Fruit fly (Drosophila melanogaster) whole organism, embryonic: ENCODE results near the gene CstF50.
A peak's percentile ranks its signal among the peaks of the same experiment; 100 is the strongest.

Experiments
- Aef1 ChIP-seq: fragments of 200-800 bp; sonication (Bioruptor generic); IDR thresholded peaks from 3 replicates; pipeline ENCODE4 v1.3.6; 2022; ENCODE audit warnings: missing biosample characterization, missing genetic modification characterization
- B-H1 ChIP-seq: fragments of 200-800 bp; sonication (Bioruptor generic); IDR thresholded peaks from 3 replicates; pipeline ENCODE4 v1.3.6; 2022; ENCODE audit warnings: missing biosample characterization, missing genetic modification characterization
- Blimp-1 ChIP-seq: fragments of 200-800 bp; sonication (Bioruptor generic); optimal IDR thresholded peaks from 3 replicates; lab custom pipeline; 2018; ENCODE audit warnings: missing biosample characterization, missing genetic modification characterization, mild to moderate bottlenecking, moderate library complexity, missing genetic modification reagents
- CG10431 ChIP-seq: fragments of 200-800 bp; sonication (Bioruptor generic); optimal IDR thresholded peaks from 3 replicates; lab custom pipeline; 2018; ENCODE audit warnings: missing biosample characterization, mild to moderate bottlenecking, missing genetic modification characterization
- CG17328 ChIP-seq: fragments of 200-800 bp; sonication (Bioruptor generic); IDR thresholded peaks from 2 replicates; pipeline ENCODE4 v1.3.6; 2022; ENCODE audit warnings: missing biosample characterization, missing genetic modification characterization
- CG2712 ChIP-seq: fragments of 200-800 bp; optimal IDR thresholded peaks from 3 replicates; lab custom pipeline; 2019; ENCODE audit warnings: missing biosample characterization, mild to moderate bottlenecking, missing genetic modification characterization, moderate library complexity
- CG3281 ChIP-seq: fragments of 200-800 bp; sonication (Bioruptor generic); optimal IDR thresholded peaks from 3 replicates; lab custom pipeline; 2017; ENCODE audit warnings: missing biosample characterization, mild to moderate bottlenecking, missing genetic modification characterization
- CG33557 ChIP-seq: fragments of 200-800 bp; sonication (Bioruptor generic); optimal IDR thresholded peaks from 2 replicates; lab custom pipeline; 2019; ENCODE audit warnings: missing biosample characterization, mild to moderate bottlenecking, missing genetic modification characterization, moderate library complexity
- CG34422 ChIP-seq: fragments of 200-800 bp; sonication (Bioruptor generic); IDR thresholded peaks from 3 replicates; pipeline ENCODE4 v1.3.6; 2022; ENCODE audit warnings: missing biosample characterization, missing genetic modification characterization
- CG3838 ChIP-seq: fragments of 200-800 bp; sonication (Bioruptor generic); optimal IDR thresholded peaks from 3 replicates; lab custom pipeline; 2016; ENCODE audit warnings: missing biosample characterization, missing genetic modification characterization
- CG43689 ChIP-seq: fragments of 200-800 bp; sonication (Bioruptor generic); IDR thresholded peaks from 2 replicates; pipeline ENCODE4 v1.3.6; 2022; ENCODE audit warnings: missing biosample characterization, missing genetic modification characterization
- CG6791 ChIP-seq: fragments of 200-800 bp; sonication (Bioruptor generic); IDR thresholded peaks from 3 replicates; pipeline ENCODE4 v1.3.6; 2022; ENCODE audit warnings: missing biosample characterization, missing genetic modification characterization; ENCODE audit not compliant: partially characterized antibody
- CG7357 ChIP-seq: fragments of 200-800 bp; sonication (Bioruptor generic); IDR thresholded peaks from 3 replicates; pipeline ENCODE4 v1.3.6; 2022; ENCODE audit warnings: missing biosample characterization, missing genetic modification characterization
- Dek ChIP-seq: fragments of 200-800 bp; sonication (Bioruptor generic); optimal IDR thresholded peaks from 3 replicates; lab custom pipeline; 2019; ENCODE audit warnings: missing biosample characterization, mild to moderate bottlenecking, missing genetic modification characterization, moderate library complexity
- Ets65A ChIP-seq: fragments of 200-800 bp; sonication (Bioruptor generic); peaks from one replicate; lab custom pipeline; 2016; ENCODE audit warnings: missing biosample characterization, missing genetic modification characterization
- HLH54F ChIP-seq: fragments of 200-800 bp; sonication (Bioruptor generic); optimal IDR thresholded peaks from 3 replicates; lab custom pipeline; 2016; ENCODE audit warnings: missing biosample characterization, missing genetic modification characterization
- HmgD ChIP-seq: fragments of 200-800 bp; sonication (Bioruptor generic); optimal IDR thresholded peaks from 3 replicates; lab custom pipeline; 2016; ENCODE audit warnings: missing biosample characterization, missing genetic modification characterization
- PHDP ChIP-seq: fragments of 200-800 bp; sonication (Bioruptor generic); optimal IDR thresholded peaks from 3 replicates; lab custom pipeline; 2018; ENCODE audit warnings: missing biosample characterization, mild to moderate bottlenecking, missing genetic modification characterization, moderate library complexity
- Xbp1 ChIP-seq: fragments of 200-800 bp; sonication (Bioruptor generic); optimal IDR thresholded peaks from 3 replicates; lab custom pipeline; 2016; ENCODE audit warnings: missing biosample characterization, mild to moderate bottlenecking, missing genetic modification characterization
- ab ChIP-seq: fragments of 200-800 bp; sonication (Bioruptor generic); optimal IDR thresholded peaks from 2 replicates; lab custom pipeline; 2016; ENCODE audit warnings: missing biosample characterization, missing genetic modification characterization
- az2 ChIP-seq: fragments of 200-800 bp; sonication (Bioruptor generic); optimal IDR thresholded peaks from 3 replicates; lab custom pipeline; 2016; ENCODE audit warnings: missing biosample characterization, missing genetic modification characterization
- bbx ChIP-seq: fragments of 200-800 bp; sonication (Bioruptor generic); IDR thresholded peaks from 2 replicates; pipeline ENCODE4 v1.3.6; 2022; ENCODE audit warnings: missing biosample characterization, missing genetic modification characterization; ENCODE audit not compliant: partially characterized antibody
- bowl ChIP-seq: fragments of 200-800 bp; sonication (Bioruptor generic); IDR thresholded peaks from 2 replicates; pipeline ENCODE4 v1.3.6; 2022; ENCODE audit warnings: missing biosample characterization, missing genetic modification characterization
- chinmo ChIP-seq: fragments of 200-800 bp; sonication (Bioruptor generic); IDR thresholded peaks from 4 replicates; pipeline ENCODE4 v1.3.6; 2022; ENCODE audit warnings: missing biosample characterization, missing genetic modification characterization; ENCODE audit not compliant: partially characterized antibody
- ci ChIP-seq: fragments of 200-800 bp; sonication (Bioruptor generic); IDR thresholded peaks from 3 replicates; pipeline ENCODE4 v1.3.6; 2022; ENCODE audit warnings: missing biosample characterization, missing genetic modification characterization
- da ChIP-seq: fragments of 200-800 bp; sonication (Bioruptor generic); optimal IDR thresholded peaks from 2 replicates; lab custom pipeline; 2016; ENCODE audit warnings: missing biosample characterization, missing genetic modification characterization
- disco-r ChIP-seq: fragments of 200-800 bp; sonication (Bioruptor generic); optimal IDR thresholded peaks from 2 replicates; lab custom pipeline; 2016; ENCODE audit warnings: missing biosample characterization, missing genetic modification characterization
- dm ChIP-seq: fragments of 200-800 bp; sonication (Bioruptor generic); optimal IDR thresholded peaks from 3 replicates; lab custom pipeline; 2016; ENCODE audit warnings: missing biosample characterization, missing genetic modification characterization
- dysf ChIP-seq: fragments of 200-800 bp; sonication (Bioruptor generic); IDR thresholded peaks from 3 replicates; pipeline ENCODE4 v1.3.6; 2022; ENCODE audit warnings: missing biosample characterization, missing genetic modification characterization
- eve ChIP-seq, 2 experiments: fragments of >200 bp; optimal IDR thresholded peaks; 2 replicates each; lab custom pipeline; 2017; ENCODE audit warnings: missing biosample characterization in 2 of 2, missing genetic modification characterization in 2 of 2
- fd3F ChIP-seq: fragments of 200-800 bp; sonication (Bioruptor generic); optimal IDR thresholded peaks from 2 replicates; lab custom pipeline; 2018; ENCODE audit warnings: missing biosample characterization, mild to moderate bottlenecking, missing genetic modification characterization, moderate library complexity
- gem ChIP-seq: fragments of 200-800 bp; sonication (Bioruptor generic); optimal IDR thresholded peaks from 2 replicates; lab custom pipeline; 2019; ENCODE audit warnings: missing biosample characterization, mild to moderate bottlenecking, missing genetic modification characterization, moderate library complexity
- gsb-n ChIP-seq: fragments of 200-800 bp; sonication (Bioruptor generic); optimal IDR thresholded peaks from 3 replicates; lab custom pipeline; 2018; ENCODE audit warnings: missing biosample characterization, mild to moderate bottlenecking, missing genetic modification characterization
- gt ChIP-seq: fragments of 200-800 bp; sonication (Bioruptor generic); IDR thresholded peaks from 2 replicates; pipeline ENCODE4 v1.3.6; 2022; ENCODE audit warnings: missing biosample characterization, missing genetic modification characterization
- kay ChIP-seq: fragments of 200-800 bp; sonication (Bioruptor generic); optimal IDR thresholded peaks from 2 replicates; lab custom pipeline; 2016; ENCODE audit warnings: missing biosample characterization, missing genetic modification characterization
- ken ChIP-seq: fragments of 200-800 bp; sonication (Bioruptor generic); IDR thresholded peaks from 3 replicates; pipeline ENCODE4 v1.3.6; 2022; ENCODE audit warnings: missing biosample characterization, missing genetic modification characterization
- lmd ChIP-seq: fragments of 200-800 bp; sonication (Bioruptor generic); IDR thresholded peaks from 2 replicates; pipeline ENCODE4 v1.3.6; 2022; ENCODE audit warnings: missing biosample characterization, missing genetic modification characterization
- nerfin-1 ChIP-seq: fragments of 200-800 bp; sonication (Bioruptor generic); optimal IDR thresholded peaks from 3 replicates; lab custom pipeline; 2019; ENCODE audit warnings: missing biosample characterization, mild to moderate bottlenecking, missing genetic modification characterization, moderate library complexity
- oc ChIP-seq: fragments of 200-800 bp; sonication (Bioruptor generic); optimal IDR thresholded peaks from 2 replicates; lab custom pipeline; 2018; ENCODE audit warnings: missing biosample characterization, mild to moderate bottlenecking, missing genetic modification characterization, moderate library complexity
- pb ChIP-seq: fragments of 200-800 bp; sonication (Bioruptor generic); optimal IDR thresholded peaks from 3 replicates; lab custom pipeline; 2016; ENCODE audit warnings: missing biosample characterization, missing genetic modification characterization
- phol ChIP-seq: fragments of 200-800 bp; sonication (Bioruptor generic); optimal IDR thresholded peaks from 3 replicates; lab custom pipeline; 2018; ENCODE audit warnings: missing biosample characterization, mild to moderate bottlenecking, missing genetic modification characterization, moderate library complexity
- ro ChIP-seq: fragments of 200-800 bp; sonication (Bioruptor generic); IDR thresholded peaks from 2 replicates; pipeline ENCODE4 v1.3.6; 2022; ENCODE audit warnings: missing biosample characterization, missing genetic modification characterization
- row ChIP-seq: fragments of 200-800 bp; sonication (Bioruptor generic); IDR thresholded peaks from 3 replicates; pipeline ENCODE4 v1.3.6; 2022; ENCODE audit warnings: missing biosample characterization, missing genetic modification characterization
- schlank ChIP-seq: fragments of 200-800 bp; sonication (Bioruptor generic); optimal IDR thresholded peaks from 2 replicates; lab custom pipeline; 2018; ENCODE audit warnings: missing biosample characterization, mild to moderate bottlenecking, missing genetic modification characterization
- sd ChIP-seq: fragments of 200-800 bp; sonication (Bioruptor generic); optimal IDR thresholded peaks from 3 replicates; lab custom pipeline; 2018; ENCODE audit warnings: missing biosample characterization, mild to moderate bottlenecking, missing genetic modification characterization, moderate library complexity
- sima ChIP-seq: fragments of 200-800 bp; sonication (Bioruptor generic); optimal IDR thresholded peaks from 2 replicates; lab custom pipeline; 2016; ENCODE audit warnings: missing biosample characterization, missing genetic modification characterization
- toy ChIP-seq: fragments of 200-800 bp; sonication (Bioruptor generic); IDR thresholded peaks from 2 replicates; pipeline ENCODE4 v1.3.6; 2022; ENCODE audit warnings: missing biosample characterization, missing genetic modification characterization
- ttk ChIP-seq: fragments of 200-800 bp; sonication (Bioruptor generic); IDR thresholded peaks from 2 replicates; pipeline ENCODE4 v2.1.2; 2022; ENCODE audit warnings: missing biosample characterization, missing genetic modification characterization
- tx ChIP-seq: fragments of 200-800 bp; sonication (Bioruptor generic); optimal IDR thresholded peaks from 2 replicates; lab custom pipeline; 2016; ENCODE audit warnings: missing biosample characterization, missing genetic modification characterization
- wdn ChIP-seq: fragments of 200-800 bp; sonication (Bioruptor generic); IDR thresholded peaks from 2 replicates; pipeline ENCODE4 v1.3.6; 2022; ENCODE audit warnings: missing biosample characterization, missing genetic modification characterization
- zen2 ChIP-seq: fragments of 200-800 bp; sonication (Bioruptor generic); IDR thresholded peaks from 3 replicates; pipeline ENCODE4 v1.3.6; 2022; ENCODE audit warnings: missing biosample characterization, missing genetic modification characterization; ENCODE audit not compliant: partially characterized antibody
- zfh2 ChIP-seq: fragments of 200-800 bp; sonication (Bioruptor generic); optimal IDR thresholded peaks from 2 replicates; lab custom pipeline; 2016; ENCODE audit warnings: missing biosample characterization, missing genetic modification characterization

Gene CstF50

DNA sequence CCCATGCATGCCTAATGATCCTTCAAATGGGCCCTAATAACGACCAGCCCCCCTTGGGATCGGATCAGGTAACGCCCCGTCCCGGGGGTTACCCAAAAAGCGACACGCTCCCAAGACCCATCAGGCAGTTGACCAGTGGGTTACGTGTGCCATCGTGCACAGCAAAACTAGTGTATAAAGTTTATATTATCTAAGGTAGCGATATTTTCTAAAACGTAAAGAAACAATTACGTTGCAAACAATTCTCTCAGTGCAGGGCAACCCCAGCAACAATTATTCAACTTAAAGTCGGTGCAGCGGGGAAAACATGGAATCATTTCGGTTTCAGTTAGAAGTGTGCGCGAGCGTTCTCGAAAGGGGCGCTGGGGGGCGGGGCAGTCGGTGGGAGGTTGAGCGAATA is 24.2 kb downstream of the CstF50 start (continued):
- TF ChIP-seq gem (tag; lab: Kevin White, UChicago) (peak; percentile 44), bowl (GFP tag; lab: Robert Waterston, UW) (no peak), sima (GFP tag; lab: Kevin White, UChicago) (no peak), CG43689 (GFP tag; lab: Robert Waterston, UW) (no peak), gsb-n (tag; lab: Kevin White, UChicago) (peak; percentile 2), chinmo (GFP tag; lab: Robert Waterston, UW) (no peak), HmgD (GFP tag; lab: Kevin White, UChicago) (no peak), CG6791 (0 out of 3 replicates have a peak, but pooled peaks have one; percentile 5), wdn (GFP tag; lab: Robert Waterston, UW) (no peak), ci (GFP tag; lab: Robert Waterston, UW) (peak; percentile 53; the same call in 1 of the 3 replicates), eve (GFP tag; optimal IDR thresholded peaks at IDR 0.05; lab: Kevin White, UChicago) (no peak), toy (no peak), row (GFP tag; lab: Robert Waterston, UW) (peak; percentile 36; the same call in 2 of the 3 replicates), phol (tag; lab: Kevin White, UChicago) (peak; percentile 32), da (GFP tag; lab: Kevin White, UChicago) (no peak), CG3281 (GFP tag; lab: Kevin White, UChicago) (no peak), CG17328 (GFP tag; lab: Robert Waterston, UW) (peak; percentile 30; the same call in 1 of the 2 replicates), az2 (GFP tag; lab: Kevin White, UChicago) (peak; percentile 10), CG2712 (tag; lab: Kevin White, UChicago) (peak; percentile 58), CG7357 (GFP tag; lab: Robert Waterston, UW) (no peak), tx (GFP tag; lab: Kevin White, UChicago) (no peak), CG34422 (GFP tag; lab: Robert Waterston, UW) (no peak), nerfin-1 (tag; lab: Kevin White, UChicago) (no peak), Dek (tag; lab: Kevin White, UChicago) (no peak), schlank (no peak), ab (no peak), gt (GFP tag; lab: Robert Waterston, UW) (no peak), pb (no peak), fd3F (GFP tag; lab: Kevin White, UChicago) (no peak), lmd (0 out of 2 replicates have a peak, but pooled peaks have one; percentile 5), ro (GFP tag; lab: Robert Waterston, UW) (no peak), disco-r (GFP tag; lab: Kevin White, UChicago) (no peak), bbx (GFP tag; lab: Robert Waterston, UW) (no peak), dysf (GFP tag; lab: Robert Waterston, UW) (peak; percentile 18; the same call in 1 of the 3 replicates), dm (GFP tag; lab: Kevin White, UChicago) (no peak), ttk (GFP tag; lab: Robert Waterston, UW) (0 out of 2 replicates have a peak, but pooled peaks have one; percentile 5), PHDP (tag; lab: Kevin White, UChicago) (peak; percentile 6), oc (no peak), Aef1 (no peak), CG3838 (GFP tag; lab: Kevin White, UChicago) (no peak), HLH54F (GFP tag; lab: Kevin White, UChicago) (no peak), CG10431 (no peak), B-H1 (no peak), kay (GFP tag; lab: Kevin White, UChicago) (no peak), Xbp1 (GFP tag; lab: Kevin White, UChicago) (peak; percentile 36), zen2 (no peak), Blimp-1 (GFP tag; lab: Kevin White, UChicago) (peak; percentile 76), zfh2 (GFP tag; lab: Kevin White, UChicago) (no peak), ken (GFP tag; lab: Robert Waterston, UW) (no peak), CG33557 (GFP tag; lab: Kevin White, UChicago) (peak; percentile 20), sd (tag; lab: Kevin White, UChicago) (no peak), Ets65A (GFP tag; lab: Kevin White, UChicago) (peak; percentile 55)
